Worm (Caenorhabditis elegans): ENCODE measurements around the gene metr-1.

DNA sequence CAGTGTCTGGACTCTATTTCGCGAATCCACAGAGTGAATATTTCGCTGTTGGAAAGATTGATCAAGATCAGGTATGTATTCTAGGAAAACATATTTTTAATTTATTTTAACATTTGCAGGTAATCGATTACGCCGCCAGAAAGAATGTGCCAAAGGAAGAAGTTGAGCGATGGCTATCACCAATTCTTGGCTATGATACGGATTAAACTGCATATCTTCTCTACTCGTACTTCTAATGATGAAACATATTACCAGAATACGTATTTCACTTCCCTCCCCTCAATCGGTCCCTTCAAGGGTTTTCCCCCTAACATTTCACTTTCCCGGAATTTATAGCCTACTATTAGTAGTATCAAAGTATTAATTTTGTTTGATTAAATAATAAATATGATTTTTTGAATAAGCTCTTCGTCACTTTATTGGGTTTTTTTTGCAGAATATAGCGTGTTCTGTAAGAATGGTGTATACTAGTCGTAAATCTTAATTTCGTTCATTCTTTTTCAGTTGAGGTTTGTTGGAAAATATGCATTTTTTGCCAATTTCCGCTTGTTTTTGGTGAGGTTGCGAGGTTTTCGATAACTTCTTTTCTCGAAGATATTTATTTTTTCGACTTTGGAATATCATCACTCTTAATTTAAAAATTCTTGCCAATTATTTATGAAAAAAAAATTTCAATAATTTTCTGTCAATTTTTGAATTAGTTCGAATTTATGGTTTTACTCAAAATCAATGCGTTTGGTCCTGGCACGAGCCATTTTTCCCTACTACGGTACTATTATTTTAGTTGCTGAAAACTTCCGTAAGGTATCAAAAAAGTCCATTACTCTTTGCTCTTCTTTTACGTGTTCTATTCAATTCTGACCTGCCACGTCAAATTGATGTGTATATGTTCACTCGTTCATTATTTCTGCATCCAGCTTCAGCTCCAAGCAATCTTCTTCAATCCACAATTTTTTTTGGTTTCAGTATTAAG, 4.6 kb downstream of the metr-1 start:
- TF ChIP-seq elt-3 (tag; optimal IDR thresholded peaks at IDR 0.05) (no peak), nhr-77 (tag; optimal IDR thresholded peaks at IDR 0.05) (no peak), mab-9 (GFP tag; IDR thresholded peaks at IDR 0.05) (no peak), nhr-20 (tag; optimal IDR thresholded peaks at IDR 0.05) (no peak), ama-1 (optimal IDR thresholded peaks at IDR 0.05) (no peak), lin-39 (tag; optimal IDR thresholded peaks at IDR 0.05) (no peak)

Measured in whole organism, L1 larva.